Worm (Caenorhabditis elegans) whole organism, L3 larva: ENCODE results near the gene xpf-1.

Experiments
- R02D3.7 ChIP-seq: fragments of 150-350 bp; optimal IDR thresholded peaks from 2 replicates; lab custom pipeline; 2014; ENCODE audit warnings: missing biosample characterization, missing genetic modification characterization
- ZK546.5 ChIP-seq: sonication (generic microtip); optimal IDR thresholded peaks from 2 replicates; lab custom pipeline; 2017; ENCODE audit warnings: missing biosample characterization, missing genetic modification characterization
- aly-2 ChIP-seq: fragments of 150-350 bp; optimal IDR thresholded peaks from 2 replicates; lab custom pipeline; 2014; ENCODE audit warnings: missing biosample characterization, missing genetic modification characterization
- ama-1 ChIP-seq: fragments of 150-350 bp; optimal IDR thresholded peaks from 2 replicates; lab custom pipeline; 2018
- ceh-16 ChIP-seq: sonication (generic microtip); optimal IDR thresholded peaks from 2 replicates; lab custom pipeline; 2017; ENCODE audit warnings: missing biosample characterization, missing genetic modification characterization
- ceh-28 ChIP-seq: fragments of 150-350 bp; optimal IDR thresholded peaks from 2 replicates; lab custom pipeline; 2014; ENCODE audit warnings: missing biosample characterization, missing genetic modification reagents, missing genetic modification characterization
- ceh-82 ChIP-seq: fragments of 150-350 bp; optimal IDR thresholded peaks from 2 replicates; lab custom pipeline; 2014; ENCODE audit warnings: missing biosample characterization, missing genetic modification characterization
- ceh-9 ChIP-seq: sonication (generic microtip); optimal IDR thresholded peaks from 2 replicates; lab custom pipeline; 2018; ENCODE audit warnings: missing biosample characterization, missing genetic modification characterization
- daf-12 ChIP-seq: fragments of 150-350 bp; optimal IDR thresholded peaks from 2 replicates; lab custom pipeline; 2014; ENCODE audit warnings: missing biosample characterization, missing genetic modification reagents, missing genetic modification characterization
- egl-27 ChIP-seq: sonication (generic microtip); optimal IDR thresholded peaks from 4 replicates; lab custom pipeline; 2017; ENCODE audit warnings: missing biosample characterization, missing genetic modification reagents, missing genetic modification characterization
- elt-1 ChIP-seq: fragments of 150-350 bp; optimal IDR thresholded peaks from 2 replicates; lab custom pipeline; 2014; ENCODE audit warnings: missing biosample characterization, missing genetic modification characterization
- elt-2 ChIP-seq: sonication (generic microtip); optimal IDR thresholded peaks from 2 replicates; lab custom pipeline; 2016; ENCODE audit warnings: missing genetic modification reagents, mild to moderate bottlenecking, missing genetic modification characterization, missing compliant biosample characterization
- eor-1 ChIP-seq, 2 experiments: fragments of 150-350 bp; optimal IDR thresholded peaks; 2 replicates each; lab custom pipeline; 2014 to 2018; ENCODE audit warnings: missing biosample characterization in 2 of 2, missing genetic modification characterization in 2 of 2
- fkh-10 ChIP-seq: sonication (generic microtip); optimal IDR thresholded peaks from 2 replicates; lab custom pipeline; 2017; ENCODE audit warnings: missing biosample characterization, missing genetic modification reagents, missing genetic modification characterization
- fkh-2 ChIP-seq: fragments of 150-350 bp; optimal IDR thresholded peaks from 2 replicates; lab custom pipeline; 2014; ENCODE audit warnings: missing biosample characterization, missing genetic modification reagents, missing genetic modification characterization
- jun-1 ChIP-seq: fragments of 150-350 bp; optimal IDR thresholded peaks from 2 replicates; lab custom pipeline; 2014; ENCODE audit warnings: missing biosample characterization, missing genetic modification reagents, missing genetic modification characterization
- lin-15B ChIP-seq: fragments of 150-350 bp; optimal IDR thresholded peaks from 2 replicates; lab custom pipeline; 2014; ENCODE audit warnings: missing biosample characterization, missing genetic modification characterization
- lin-39 ChIP-seq: fragments of 150-350 bp; optimal IDR thresholded peaks from 2 replicates; lab custom pipeline; 2018; ENCODE audit warnings: missing biosample characterization, missing genetic modification reagents, missing genetic modification characterization
- lsy-12 ChIP-seq: sonication (generic microtip); optimal IDR thresholded peaks from 2 replicates; lab custom pipeline; 2016; ENCODE audit warnings: mild to moderate bottlenecking, missing genetic modification characterization, missing compliant biosample characterization
- mml-1 ChIP-seq: fragments of 150-350 bp; sonication (generic microtip); optimal IDR thresholded peaks from 3 replicates; lab custom pipeline; 2014; ENCODE audit warnings: missing biosample characterization, missing genetic modification characterization
- nfya-1 ChIP-seq: sonication (generic microtip); optimal IDR thresholded peaks from 2 replicates; lab custom pipeline; 2017; ENCODE audit warnings: missing genetic modification characterization, mild to moderate bottlenecking, missing compliant biosample characterization, antibody characterized with exemption, moderate library complexity; ENCODE audit not compliant: insufficient read depth
- nhr-11 ChIP-seq: fragments of 150-350 bp; optimal IDR thresholded peaks from 2 replicates; lab custom pipeline; 2014; ENCODE audit warnings: missing biosample characterization, missing genetic modification characterization
- nhr-12 ChIP-seq: fragments of 150-350 bp; optimal IDR thresholded peaks from 2 replicates; lab custom pipeline; 2014; ENCODE audit warnings: missing biosample characterization, missing genetic modification characterization
- nhr-23 ChIP-seq: fragments of 150-350 bp; optimal IDR thresholded peaks from 2 replicates; lab custom pipeline; 2014; ENCODE audit warnings: missing biosample characterization, missing genetic modification reagents, missing genetic modification characterization
- nhr-25 ChIP-seq: sonication (generic microtip); optimal IDR thresholded peaks from 2 replicates; lab custom pipeline; 2017; ENCODE audit warnings: missing biosample characterization, missing genetic modification characterization
- nhr-28 ChIP-seq: fragments of 150-350 bp; optimal IDR thresholded peaks from 2 replicates; lab custom pipeline; 2014; ENCODE audit warnings: missing biosample characterization, missing genetic modification characterization
- nhr-43 ChIP-seq: sonication (generic microtip); optimal IDR thresholded peaks from 2 replicates; lab custom pipeline; 2016; ENCODE audit warnings: mild to moderate bottlenecking, missing genetic modification characterization, missing compliant biosample characterization; ENCODE audit not compliant: poor library complexity, severe bottlenecking
- nhr-67 ChIP-seq: fragments of 150-350 bp; optimal IDR thresholded peaks from 2 replicates; lab custom pipeline; 2014; ENCODE audit warnings: missing biosample characterization, missing genetic modification characterization
- nhr-76 ChIP-seq: fragments of 150-350 bp; sonication (generic microtip); optimal IDR thresholded peaks from 5 replicates; lab custom pipeline; 2014; ENCODE audit warnings: missing biosample characterization, missing genetic modification characterization
- pha-4 ChIP-seq: fragments of 150-350 bp; optimal IDR thresholded peaks from 2 replicates; lab custom pipeline; 2014; ENCODE audit warnings: missing biosample characterization, missing genetic modification reagents, missing genetic modification characterization
- pqm-1 ChIP-seq: fragments of 150-350 bp; optimal IDR thresholded peaks from 2 replicates; lab custom pipeline; 2017; ENCODE audit warnings: missing biosample characterization, missing genetic modification characterization, inconsistent platforms
- sea-2 ChIP-seq: fragments of 150-350 bp; sonication (generic microtip); optimal IDR thresholded peaks from 4 replicates; lab custom pipeline; 2014; ENCODE audit warnings: missing biosample characterization, missing genetic modification reagents, missing genetic modification characterization
- skn-1 ChIP-seq: fragments of 150-350 bp; optimal IDR thresholded peaks from 2 replicates; lab custom pipeline; 2014; ENCODE audit warnings: missing biosample characterization, missing genetic modification characterization
- zag-1 ChIP-seq: fragments of 150-350 bp; optimal IDR thresholded peaks from 2 replicates; lab custom pipeline; 2014; ENCODE audit warnings: missing biosample characterization, missing genetic modification characterization
- ztf-4 ChIP-seq: fragments of 150-350 bp; optimal IDR thresholded peaks from 2 replicates; lab custom pipeline; 2014; ENCODE audit warnings: missing biosample characterization, missing genetic modification characterization

Gene xpf-1

ce11 chrII:11695161-11695944 lies 618 bp upstream of the xpf-1 start, which contains the start of gene tars-1:
tars-1 (minus strand) TSS chrII:11695657.
- peak; percentile 21 for TF ChIP-seq nhr-23 (tag; lab: Kevin White, UChicago)

ce11 chrII:11700200-11700599 lies 4.2 kb downstream of the xpf-1 start, which contains the start of gene inos-1:
inos-1 (minus strand) TSS chrII:11700300.
- TF ChIP-seq fkh-10 (GFP tag; lab: Kevin White, UChicago) = no peak
- TF ChIP-seq nhr-28 = no peak
- TF ChIP-seq ama-1 (lab: Kevin White, UChicago) = no peak
- TF ChIP-seq ceh-82 = no peak
- TF ChIP-seq ceh-16 = no peak
- no peak for TF ChIP-seq ZK546.5 (tag; lab: Kevin White, UChicago)

DNA sequence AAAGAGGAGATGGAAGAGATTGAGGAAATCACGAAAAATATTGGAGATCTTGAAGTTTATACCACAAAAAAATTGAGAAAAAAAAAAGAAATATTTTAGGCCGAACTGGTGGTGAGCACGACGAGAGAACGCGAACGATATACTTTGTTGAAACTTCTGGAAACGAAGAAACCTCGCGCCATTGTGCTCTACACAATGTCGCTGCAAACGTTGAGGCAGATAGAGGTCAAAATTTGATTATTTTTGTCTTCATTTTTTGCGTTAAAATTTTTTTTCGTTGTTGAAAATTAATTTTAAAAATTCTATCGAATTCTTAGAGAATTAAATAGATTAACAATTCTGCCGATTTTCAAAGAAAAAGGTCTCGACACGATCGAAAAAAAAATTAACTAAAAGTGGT lies 4.7 kb downstream of the xpf-1 start:
- no peak for TF ChIP-seq zag-1 (tag; lab: Kevin White, UChicago)
- TF ChIP-seq sea-2 (GFP tag; lab: Kevin White, UChicago) = no peak
- TF ChIP-seq lin-39 (tag; lab: Kevin White, UChicago) = no peak
- no peak for TF ChIP-seq egl-27 (tag; lab: Kevin White, UChicago)
- no peak for TF ChIP-seq lsy-12
- no peak for TF ChIP-seq nhr-11 (tag; lab: Kevin White, UChicago)
- no peak for TF ChIP-seq jun-1 (tag; lab: Kevin White, UChicago)
- TF ChIP-seq ceh-28 = no peak
- TF ChIP-seq ceh-9 = no peak
- no peak for TF ChIP-seq nhr-28
- TF ChIP-seq nhr-43 = no peak
- TF ChIP-seq nhr-67 (tag; lab: Kevin White, UChicago) = no peak
- no peak for TF ChIP-seq ztf-4 (tag; lab: Kevin White, UChicago)

ce11 chrII:11705787-11706186 lies 9.8 kb downstream of the xpf-1 start, which contains the start of gene VF13D12L.3:
VF13D12L.3 (plus strand) TSS chrII:11706009.
- peak; percentile 5 for TF ChIP-seq elt-2 (tag; lab: Kevin White, UChicago)
- no peak for TF ChIP-seq fkh-2 (tag; lab: Kevin White, UChicago)
- TF ChIP-seq mml-1 (tag; lab: Kevin White, UChicago) = no peak
- TF ChIP-seq nhr-76 = peak; percentile 42
- peak; percentile 45 for TF ChIP-seq pqm-1

ce11 chrII:11709464-11709863 lies 13.5 kb downstream of the xpf-1 start, which contains the start of gene fcmt-1:
fcmt-1 (minus strand) TSS chrII:11709564.
- TF ChIP-seq lsy-12 = no peak
- TF ChIP-seq fkh-10 (GFP tag; lab: Kevin White, UChicago) = no peak
- TF ChIP-seq lin-39 (tag; lab: Kevin White, UChicago) = no peak
- TF ChIP-seq nfya-1 (tag; lab: Kevin White, UChicago) = no peak
- TF ChIP-seq daf-12 (tag; lab: Kevin White, UChicago) = no peak
- TF ChIP-seq nhr-12 (tag; lab: Kevin White, UChicago) = no peak
- no peak for TF ChIP-seq ama-1 (lab: Kevin White, UChicago)
- no peak for TF ChIP-seq jun-1 (tag; lab: Kevin White, UChicago)
- TF ChIP-seq skn-1 (tag; lab: Kevin White, UChicago) = no peak
- no peak for TF ChIP-seq elt-1
- no peak for TF ChIP-seq nhr-25 (tag; lab: Kevin White, UChicago)
- TF ChIP-seq aly-2 (tag; lab: Kevin White, UChicago) = no peak
- TF ChIP-seq R02D3.7 = no peak
- TF ChIP-seq pha-4 (tag; lab: Kevin White, UChicago) = no peak
- TF ChIP-seq lin-15B (tag; lab: Kevin White, UChicago) = no peak
- TF ChIP-seq eor-1 (tag; optimal IDR thresholded peaks at IDR 0.05; lab: Kevin White, UChicago) = no peak
- TF ChIP-seq nhr-28 = no peak
- no peak for TF ChIP-seq nhr-76
